Worm (Caenorhabditis elegans) whole organism, late embryonic: ENCODE data around the gene T10D4.14.

Experiments used
- ahr-1 ChIP-seq: sonication (generic microtip); optimal IDR thresholded peaks from 2 replicates; lab custom pipeline; 2016; ENCODE audit warnings: missing genetic modification characterization, missing compliant biosample characterization
- ceh-2 ChIP-seq: sonication (generic microtip); optimal IDR thresholded peaks from 2 replicates; lab custom pipeline; 2016; ENCODE audit warnings: missing genotype, missing genetic modification characterization, missing compliant biosample characterization
- mec-3 ChIP-seq: sonication (generic microtip); optimal IDR thresholded peaks from 2 replicates; lab custom pipeline; 2016; ENCODE audit warnings: borderline replicate concordance, missing genetic modification characterization, missing compliant biosample characterization
- nfya-1 ChIP-seq: sonication (generic microtip); optimal IDR thresholded peaks from 2 replicates; lab custom pipeline; 2017; ENCODE audit warnings: missing genetic modification characterization, mild to moderate bottlenecking, missing compliant biosample characterization, antibody characterized with exemption, moderate library complexity
- odd-2 ChIP-seq: sonication (generic microtip); optimal IDR thresholded peaks from 2 replicates; lab custom pipeline; 2017; ENCODE audit warnings: antibody characterized with exemption, mild to moderate bottlenecking, missing genetic modification characterization, missing compliant biosample characterization
- unc-55 ChIP-seq: sonication (generic microtip); optimal IDR thresholded peaks from 2 replicates; lab custom pipeline; 2017; ENCODE audit warnings: missing biosample characterization, missing genetic modification reagents, missing genetic modification characterization

DNA sequence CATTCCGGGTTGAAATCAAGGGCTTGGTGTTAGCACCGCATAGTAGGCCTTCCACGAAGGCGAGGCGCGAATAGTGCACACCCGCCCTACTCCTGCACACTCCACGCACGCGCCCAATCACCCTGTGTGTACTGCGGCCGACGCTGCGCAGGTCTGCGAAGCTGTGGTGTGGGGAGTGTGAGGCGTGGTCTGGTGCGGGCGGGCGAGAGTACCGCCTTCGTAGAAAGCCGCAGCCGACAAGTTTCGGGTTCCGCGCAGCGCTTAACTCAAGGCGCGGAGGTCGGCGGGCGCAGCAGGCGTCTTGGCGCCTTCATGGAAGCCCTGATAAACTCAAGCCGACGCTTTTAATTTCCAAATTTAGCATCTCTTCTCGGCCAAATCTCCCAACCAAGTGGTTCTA is 43.4 kb downstream of the T10D4.14 start:
- TF ChIP-seq ceh-2 (tag; lab: Kevin White, UChicago) = no peak
- no peak for TF ChIP-seq unc-55 (GFP tag; lab: Kevin White, UChicago)
- TF ChIP-seq odd-2 (tag; lab: Kevin White, UChicago) = no peak
- no peak for TF ChIP-seq mec-3 (tag; lab: Kevin White, UChicago)
- TF ChIP-seq ahr-1 (tag; lab: Kevin White, UChicago) = no peak
- TF ChIP-seq nfya-1 (tag; lab: Kevin White, UChicago) = no peak
